Worm (Caenorhabditis elegans): ENCODE measurements around the gene Y53G8AR.1.

DNA sequence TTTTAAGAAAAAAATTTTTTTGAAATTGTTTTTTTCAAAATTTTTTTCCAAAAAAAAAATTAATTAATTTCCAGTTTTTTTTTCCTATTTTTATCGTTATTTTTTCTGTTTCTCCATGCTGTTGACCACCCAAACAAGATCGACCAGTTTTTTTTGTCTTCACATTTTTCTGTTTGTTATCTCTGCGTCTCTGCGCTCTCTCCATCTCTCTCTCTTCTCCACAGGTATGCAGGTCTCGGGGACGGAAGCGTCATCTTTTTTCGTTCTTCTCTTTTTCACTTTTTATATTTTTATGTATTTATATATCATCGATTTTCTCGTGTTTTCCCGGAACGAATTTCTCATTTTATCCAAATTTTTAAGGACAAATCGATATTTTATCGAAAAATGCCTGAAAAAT, 23.9 kb upstream of the Y53G8AR.1 start:
- TF ChIP-seq ztf-23 (GFP tag; IDR thresholded peaks at IDR 0.05) (no peak), flt-1 (GFP tag; IDR thresholded peaks at IDR 0.05) (no peak), cog-1 (tag; optimal IDR thresholded peaks at IDR 0.05) (no peak), tab-1 (GFP tag; IDR thresholded peaks at IDR 0.05) (no peak)
